Worm (Caenorhabditis elegans) whole organism, late embryonic: ENCODE data around the gene B0280.2.

Experiments
- F13H6.1 ChIP-seq: sonication (generic microtip); optimal IDR thresholded peaks from 2 replicates; lab custom pipeline; 2016; ENCODE audit warnings: missing genetic modification characterization, missing compliant biosample characterization
- ceh-48 ChIP-seq: sonication (generic microtip); optimal IDR thresholded peaks from 2 replicates; lab custom pipeline; 2016; ENCODE audit warnings: missing genetic modification characterization, inconsistent platforms, missing compliant biosample characterization
- ets-4 ChIP-seq: sonication (generic microtip); optimal IDR thresholded peaks from 2 replicates; lab custom pipeline; 2016; ENCODE audit warnings: missing genetic modification characterization, missing compliant biosample characterization
- nhr-11 ChIP-seq: fragments of 150-350 bp; optimal IDR thresholded peaks from 2 replicates; lab custom pipeline; 2014; ENCODE audit warnings: missing biosample characterization, missing genetic modification characterization
- pqm-1 ChIP-seq: sonication (generic microtip); optimal IDR thresholded peaks from 2 replicates; lab custom pipeline; 2016; ENCODE audit warnings: missing genetic modification characterization, missing compliant biosample characterization

- TF ChIP-seq F13H6.1 (tag; lab: Kevin White, UChicago), result no peak
- TF ChIP-seq ets-4, result no peak
- TF ChIP-seq pqm-1 (tag; lab: Kevin White, UChicago), result no peak
- no peak for TF ChIP-seq nhr-11 (tag; lab: Kevin White, UChicago)
- TF ChIP-seq ceh-48 (tag; lab: Kevin White, UChicago), result no peak
Measured at ce11 chrIII:7170090-7170489, 45.6 kb downstream of the B0280.2 start.
